Fruit fly (Drosophila melanogaster): ENCODE measurements around the gene CG34452.

Gene CG34452

dm6 chr3L:15689518-15689917 is 1.8 kb upstream of the CG34452 start (continued):
- TF ChIP-seq CG14710 (tag; optimal IDR thresholded peaks at IDR 0.05) (no peak), CG18599 (GFP tag; optimal IDR thresholded peaks at IDR 0.05) (peak; percentile 1), CG11695 (GFP tag; IDR thresholded peaks at IDR 0.05) (peak; percentile 27; the same call in 1 of the 3 replicates), CG2678 (tag; optimal IDR thresholded peaks at IDR 0.05) (peak; percentile 26), Dbx (GFP tag; IDR thresholded peaks at IDR 0.05) (no peak), CG12769 (tag; optimal IDR thresholded peaks at IDR 0.05) (peak; percentile 17), CG31441 (GFP tag; IDR thresholded peaks at IDR 0.05) (no peak), ci (GFP tag; IDR thresholded peaks at IDR 0.05) (peak; percentile 32; the same call in 1 of the 3 replicates), CG17385 (GFP tag; optimal IDR thresholded peaks at IDR 0.05) (peak; percentile 18), mam (GFP tag; optimal IDR thresholded peaks at IDR 0.05) (no peak), cad (GFP tag; optimal IDR thresholded peaks at IDR 0.05) (no peak), odd (GFP tag; optimal IDR thresholded peaks at IDR 0.05) (no peak), wdn (GFP tag; IDR thresholded peaks at IDR 0.05) (0 out of 2 replicates have a peak, but pooled peaks have one; percentile 10), Fer1 (GFP tag; optimal IDR thresholded peaks at IDR 0.05) (peak; percentile 8), kay (GFP tag; optimal IDR thresholded peaks at IDR 0.05) (no peak), CG1647 (GFP tag; optimal IDR thresholded peaks at IDR 0.05) (no peak), CG43689 (GFP tag; IDR thresholded peaks at IDR 0.05) (no peak), Fer3 (tag; optimal IDR thresholded peaks at IDR 0.05) (peak; percentile 17), CG17328 (GFP tag; IDR thresholded peaks at IDR 0.05) (no peak), salm (tag; optimal IDR thresholded peaks at IDR 0.05) (no peak), zf30C (GFP tag; optimal IDR thresholded peaks at IDR 0.05) (no peak), CTCF (GFP tag; optimal IDR thresholded peaks at IDR 0.05) (no peak), CG6813 (GFP tag; optimal IDR thresholded peaks at IDR 0.05) (peak; percentile 52), CG9437 (GFP tag; optimal IDR thresholded peaks at IDR 0.05) (no peak), CG1603 (tag; optimal IDR thresholded peaks at IDR 0.05) (no peak), CG30020 (tag; optimal IDR thresholded peaks at IDR 0.05) (no peak), dpn (GFP tag; optimal IDR thresholded peaks at IDR 0.05) (peak in 1 of 2 experiments; percentile 7), CrebB (tag; optimal IDR thresholded peaks at IDR 0.05) (peak; percentile 28), Atf-2 (GFP tag; optimal IDR thresholded peaks at IDR 0.05) (no peak), ara (GFP tag; IDR thresholded peaks at IDR 0.05) (no peak), CG17829 (tag; optimal IDR thresholded peaks at IDR 0.05) (no peak), Max (GFP tag; optimal IDR thresholded peaks at IDR 0.05) (no peak), insv (GFP tag; optimal IDR thresholded peaks at IDR 0.05) (no peak), CG1832 (GFP tag; optimal IDR thresholded peaks at IDR 0.05) (no peak), HHEX (GFP tag; optimal IDR thresholded peaks at IDR 0.05) (peak; percentile 17), CG18619 (GFP tag; optimal IDR thresholded peaks at IDR 0.05) (peak; percentile 20), Adf1 (GFP tag; IDR thresholded peaks at IDR 0.05) (no peak), HLH3B (GFP tag; IDR thresholded peaks at IDR 0.05) (0 out of 2 replicates have a peak, but pooled peaks have one; percentile 11), Atf3 (GFP tag; optimal IDR thresholded peaks at IDR 0.05) (no peak), CG3995 (GFP tag; optimal IDR thresholded peaks at IDR 0.05) (no peak), CG16863 (GFP tag; optimal IDR thresholded peaks at IDR 0.05) (no peak), CG4328 (GFP tag; optimal IDR thresholded peaks at IDR 0.05) (no peak), CG18262 (tag; optimal IDR thresholded peaks at IDR 0.05) (no peak), CG5245 (GFP tag; optimal IDR thresholded peaks at IDR 0.05) (no peak), Myb (GFP tag; optimal IDR thresholded peaks at IDR 0.05) (no peak), chm (GFP tag; IDR thresholded peaks at IDR 0.05) (no peak), dysf (GFP tag; IDR thresholded peaks at IDR 0.05) (peak; percentile 27; the same call in 1 of the 3 replicates), CG13296 (GFP tag; optimal IDR thresholded peaks at IDR 0.05) (peak; percentile 54), Sin3A (optimal IDR thresholded peaks at IDR 0.05) (no peak), Dad (GFP tag; optimal IDR thresholded peaks at IDR 0.05) (no peak), Doc2 (GFP tag; IDR thresholded peaks at IDR 0.05) (no peak), CG3281 (GFP tag; optimal IDR thresholded peaks at IDR 0.05) (peak; percentile 43), Lpt (GFP tag; optimal IDR thresholded peaks at IDR 0.05) (no peak)
